Worm (Caenorhabditis elegans): ENCODE data around the gene K03B8.6.

Gene K03B8.6

ce11 chrV:11428728-11429127 lies 21.3 kb downstream of the K03B8.6 start (continued):
- TF ChIP-seq alr-1 (tag; optimal IDR thresholded peaks at IDR 0.05; ENCODE audit: borderline replicate concordance) (no peak), ceh-63 (GFP tag; optimal IDR thresholded peaks at IDR 0.05) (no peak), sup-37 (GFP tag; optimal IDR thresholded peaks at IDR 0.05) (no peak), aly-2 (tag; optimal IDR thresholded peaks at IDR 0.05) (no peak), nhr-28 (tag; optimal IDR thresholded peaks at IDR 0.05) (no peak), lin-13 (GFP tag; optimal IDR thresholded peaks at IDR 0.05) (no peak), nhr-237 (tag; optimal IDR thresholded peaks at IDR 0.05) (no peak), lin-35 (GFP tag; optimal IDR thresholded peaks at IDR 0.05) (no peak), mep-1 (tag; optimal IDR thresholded peaks at IDR 0.05) (no peak), nhr-71 (tag; optimal IDR thresholded peaks at IDR 0.05) (peak; percentile 42), fkh-4 (tag; optimal IDR thresholded peaks at IDR 0.05; ENCODE audit: borderline replicate concordance) (no peak), C34B4.2 (tag; optimal IDR thresholded peaks at IDR 0.05) (no peak), hlh-4 (tag; optimal IDR thresholded peaks at IDR 0.05) (no peak), ceh-88 (GFP tag; IDR thresholded peaks at IDR 0.05) (no peak), nhr-47 (tag; optimal IDR thresholded peaks at IDR 0.05) (peak; percentile 19), ceh-82 (tag; optimal IDR thresholded peaks at IDR 0.05) (no peak), ces-1 (GFP tag; optimal IDR thresholded peaks at IDR 0.05) (peak; percentile 53), nhr-77 (tag; optimal IDR thresholded peaks at IDR 0.05) (no peak)

DNA sequence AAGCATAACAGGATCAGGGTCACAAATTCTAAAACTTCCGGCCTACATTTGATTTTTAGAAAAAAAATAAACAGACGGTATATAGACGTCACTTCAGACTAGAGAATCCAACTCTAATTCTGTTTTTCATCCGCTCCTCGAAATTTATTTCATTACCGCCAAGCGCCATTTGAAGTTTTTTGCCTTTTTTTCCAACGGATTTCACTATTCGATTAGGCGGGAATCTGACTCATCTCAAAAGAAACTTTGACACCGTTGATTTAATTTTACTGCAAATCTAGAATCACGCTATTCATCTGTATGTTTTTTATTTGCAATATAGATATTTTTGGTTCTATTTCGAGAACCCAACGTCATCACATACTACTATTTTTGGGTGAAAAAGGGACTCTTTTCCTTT lies 23.4 kb downstream of the K03B8.6 start:
- TF ChIP-seq lin-14 (GFP tag; optimal IDR thresholded peaks at IDR 0.05) (peak; percentile 11), ama-1 (optimal IDR thresholded peaks at IDR 0.05) (no peak), nhr-11 (tag; optimal IDR thresholded peaks at IDR 0.05) (no peak), C04F5.9 (tag; optimal IDR thresholded peaks at IDR 0.05) (no peak), lin-15B (tag; optimal IDR thresholded peaks at IDR 0.05) (no peak), nhr-90 (tag; optimal IDR thresholded peaks at IDR 0.05; ENCODE audit: poor library complexity) (no peak), fkh-10 (GFP tag; optimal IDR thresholded peaks at IDR 0.05) (peak; percentile 72)

ce11 chrV:11435242-11435641 lies 27.9 kb downstream of the K03B8.6 start:
- TF ChIP-seq tlp-1 (tag; optimal IDR thresholded peaks at IDR 0.05) = no peak
- no peak for TF ChIP-seq efl-1 (optimal IDR thresholded peaks at IDR 0.05)
- TF ChIP-seq efl-1 (GFP tag; optimal IDR thresholded peaks at IDR 0.05 in 1 of 2) = no peak
- TF ChIP-seq egl-27 (tag; optimal IDR thresholded peaks at IDR 0.05) = no peak
- TF ChIP-seq nhr-71 (tag; optimal IDR thresholded peaks at IDR 0.05) = no peak
- no peak for TF ChIP-seq unc-30 (tag; optimal IDR thresholded peaks at IDR 0.05)
- no peak for TF ChIP-seq sptf-1 (tag; optimal IDR thresholded peaks at IDR 0.05)
- no peak for TF ChIP-seq isw-1 (GFP tag; IDR thresholded peaks at IDR 0.05)
- TF ChIP-seq pax-3 (tag; optimal IDR thresholded peaks at IDR 0.05) = no peak
- TF ChIP-seq rnt-1 (tag; optimal IDR thresholded peaks at IDR 0.05) = no peak
- no peak for TF ChIP-seq nhr-11 (tag; optimal IDR thresholded peaks at IDR 0.05)
- TF ChIP-seq egl-13 (tag; optimal IDR thresholded peaks at IDR 0.05) = no peak
- TF ChIP-seq sup-37 (GFP tag; optimal IDR thresholded peaks at IDR 0.05) = no peak
- no peak for TF ChIP-seq ama-1 (optimal IDR thresholded peaks at IDR 0.05)

- TF ChIP-seq lin-14 (GFP tag; optimal IDR thresholded peaks at IDR 0.05) (peak; percentile 33), grh-1 (GFP tag; IDR thresholded peaks at IDR 0.05) (no peak), irx-1 (tag; optimal IDR thresholded peaks at IDR 0.05) (no peak)
Measured at ce11 chrV:11436407-11436806, 29.0 kb downstream of the K03B8.6 start.

- TF ChIP-seq aha-1 (tag; optimal IDR thresholded peaks at IDR 0.05) (no peak), nhr-71 (tag; optimal IDR thresholded peaks at IDR 0.05) (no peak), C34B4.2 (tag; optimal IDR thresholded peaks at IDR 0.05) (no peak), sup-37 (GFP tag; optimal IDR thresholded peaks at IDR 0.05) (no peak), tlp-1 (tag; optimal IDR thresholded peaks at IDR 0.05) (no peak), lsy-2 (tag; optimal IDR thresholded peaks at IDR 0.05) (no peak), lin-39 (tag; optimal IDR thresholded peaks at IDR 0.05) (no peak), nhr-90 (tag; optimal IDR thresholded peaks at IDR 0.05; ENCODE audit: poor library complexity) (no peak), ces-1 (GFP tag; optimal IDR thresholded peaks at IDR 0.05) (no peak), nhr-12 (tag; optimal IDR thresholded peaks at IDR 0.05) (no peak)
Measured at ce11 chrV:11438464-11438863, 31.1 kb downstream of the K03B8.6 start, which contains the start of gene dmsr-1. Gene dmsr-1 (plus strand): TSS chrV:11438764.

Measured in whole organism, L1 larva.